Fruit fly (Drosophila melanogaster): ENCODE measurements around the gene CG8086.
A peak's percentile ranks its signal among the peaks of the same experiment; 100 is the strongest.

The CG8086 gene

dm6 chr2L:8229628-8230027 is 27.7 kb downstream of the CG8086 start (continued):
- TF ChIP-seq CG9932 (GFP tag; IDR thresholded peaks at IDR 0.05) (peak; percentile 45; the same call in 1 of the 2 replicates), lbe (GFP tag; optimal IDR thresholded peaks at IDR 0.05) (peak; percentile 42), B-H1 (GFP tag; IDR thresholded peaks at IDR 0.05) (peak; percentile 26; the same call in 2 of the 3 replicates), CG2120 (GFP tag; optimal IDR thresholded peaks at IDR 0.05) (peak; percentile 54), unc-4 (GFP tag; IDR thresholded peaks at IDR 0.05; ENCODE audit: partially characterized antibody) (no peak), CG3726 (GFP tag; IDR thresholded peaks at IDR 0.05) (0 out of 3 replicates have a peak, but pooled peaks have one; percentile 54), schlank (tag; optimal IDR thresholded peaks at IDR 0.05) (no peak), H2.0 (GFP tag; IDR thresholded peaks at IDR 0.05) (no peak), CG15601 (tag; optimal IDR thresholded peaks at IDR 0.05) (no peak)

- TF ChIP-seq Drgx (GFP tag; IDR thresholded peaks at IDR 0.05) (peak; percentile 81), ap (GFP tag; IDR thresholded peaks at IDR 0.05) (no peak), Nf-YA (GFP tag; IDR thresholded peaks at IDR 0.05) (0 out of 2 replicates have a peak, but pooled peaks have one; percentile 15), bab2 (GFP tag; optimal IDR thresholded peaks at IDR 0.05) (peak; percentile 50), CG14667 (GFP tag; IDR thresholded peaks at IDR 0.05) (no peak), Awh (GFP tag; IDR thresholded peaks at IDR 0.05) (0 out of 2 replicates have a peak, but pooled peaks have one; percentile 23), Blimp-1 (GFP tag; optimal IDR thresholded peaks at IDR 0.05) (no peak), gro (GFP tag; optimal IDR thresholded peaks at IDR 0.05) (no peak), H15 (GFP tag; IDR thresholded peaks at IDR 0.05) (no peak), CG4820 (GFP tag; optimal IDR thresholded peaks at IDR 0.05) (no peak), slbo (GFP tag; IDR thresholded peaks at IDR 0.05) (peak; percentile 46), CG17359 (tag; optimal IDR thresholded peaks at IDR 0.05) (no peak), HmgD (GFP tag; optimal IDR thresholded peaks at IDR 0.05) (no peak), nmo (GFP tag; optimal IDR thresholded peaks at IDR 0.05) (no peak), CG32532 (GFP tag; IDR thresholded peaks at IDR 0.05) (peak; percentile 26; the same call in 1 of the 2 replicates), CG1603 (tag; optimal IDR thresholded peaks at IDR 0.05) (no peak), amos (GFP tag; IDR thresholded peaks at IDR 0.05; ENCODE audit: partially characterized antibody) (no peak), dysf (GFP tag; IDR thresholded peaks at IDR 0.05) (peak; percentile 5; the same call in 1 of the 3 replicates), slp2 (GFP tag; optimal IDR thresholded peaks at IDR 0.05) (no peak), zfh1 (GFP tag; IDR thresholded peaks at IDR 0.05) (peak; percentile 51; the same call in 2 of the 3 replicates), ind (GFP tag; optimal IDR thresholded peaks at IDR 0.05) (no peak), Med (GFP tag) (peak; percentile 69), Rfx (GFP tag; IDR thresholded peaks at IDR 0.05) (0 out of 2 replicates have a peak, but pooled peaks have one; percentile 6), CG10462 (GFP tag; optimal IDR thresholded peaks at IDR 0.05) (no peak), bsh (GFP tag; optimal IDR thresholded peaks at IDR 0.05) (peak in 1 of 2 experiments; percentile 37), CG11723 (GFP tag; optimal IDR thresholded peaks at IDR 0.05) (no peak), fd64A (GFP tag; optimal IDR thresholded peaks at IDR 0.05) (peak; percentile 7), CG8765 (GFP tag; IDR thresholded peaks at IDR 0.05) (no peak), al (GFP tag; IDR thresholded peaks at IDR 0.05) (0 out of 2 replicates have a peak, but pooled peaks have one; percentile 16), ci (GFP tag; IDR thresholded peaks at IDR 0.05) (0 out of 3 replicates have a peak, but pooled peaks have one; percentile 25), Sry-δ (GFP tag; optimal IDR thresholded peaks at IDR 0.05) (no peak), sens (GFP tag) (peak; percentile 47), HHEX (GFP tag; optimal IDR thresholded peaks at IDR 0.05) (no peak), CG16779 (GFP tag; IDR thresholded peaks at IDR 0.05) (no peak), CG7963 (GFP tag; IDR thresholded peaks at IDR 0.05; ENCODE audit: partially characterized antibody) (no peak), CG11093 (GFP tag; IDR thresholded peaks at IDR 0.05) (no peak), CG34422 (GFP tag; IDR thresholded peaks at IDR 0.05) (0 out of 3 replicates have a peak, but pooled peaks have one; percentile 15)
Observed at dm6 chr2L:8229134-8229533, 28.2 kb downstream of the CG8086 start.

All from whole organism, embryonic.